Comparison of ENCODE assay signal across 1 fruit fly cellular context in the genomic region with DNA sequence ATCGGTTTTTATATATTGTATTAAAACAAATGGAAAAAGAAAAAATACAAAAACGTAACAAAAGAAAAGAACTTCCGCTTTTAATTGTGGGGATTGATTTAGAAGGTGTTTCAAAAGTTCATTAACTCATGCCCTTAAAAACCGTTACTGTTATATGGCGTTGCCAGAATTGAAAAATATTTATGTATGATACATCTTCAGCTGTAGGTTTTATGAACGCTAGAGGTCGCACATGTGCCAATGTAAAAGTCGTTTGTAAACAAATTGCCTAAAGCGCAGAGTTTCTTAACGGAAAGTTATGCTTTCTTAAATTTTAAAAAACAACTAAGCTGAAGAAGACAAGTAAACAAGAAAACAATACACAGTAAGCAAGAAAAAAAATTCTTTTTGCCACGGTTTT.
A peak's percentile ranks its signal among the peaks of the same experiment; 100 is the strongest.
TF ChIP-seq lines count a peak whose summit lies in the region.

No protein-coding gene starts in this region.

TF ChIP-seq in whole organism, embryonic, 481 proteins besides CTCF, POLR2A, EP300 and RAD21 (continued from another document and continues in another):
- TF ChIP-seq amos (GFP tag; IDR thresholded peaks at IDR 0.05; lab: Robert Waterston, UW; ENCODE audit: partially characterized antibody) = peak; percentile 43
- no peak for TF ChIP-seq CG17802 (tag; optimal IDR thresholded peaks at IDR 0.05; lab: Kevin White, UChicago)
- TF ChIP-seq Dip3 (GFP tag; optimal IDR thresholded peaks at IDR 0.05; lab: Kevin White, UChicago) = no peak
- no peak for TF ChIP-seq eyg (GFP tag; optimal IDR thresholded peaks at IDR 0.05; lab: Kevin White, UChicago)
- no peak for TF ChIP-seq Hr39 (optimal IDR thresholded peaks at IDR 0.05; lab: Kevin White, UChicago)
- no peak for TF ChIP-seq Ravus (GFP tag; IDR thresholded peaks at IDR 0.05; lab: Robert Waterston, UW)
- TF ChIP-seq CG4328 (GFP tag; optimal IDR thresholded peaks at IDR 0.05; lab: Kevin White, UChicago) = no peak
- no peak for TF ChIP-seq CrebB (tag; optimal IDR thresholded peaks at IDR 0.05; lab: Kevin White, UChicago)
- no peak for TF ChIP-seq sr (GFP tag; IDR thresholded peaks at IDR 0.05; lab: Robert Waterston, UW)
- no peak for TF ChIP-seq CG12071 (GFP tag; optimal IDR thresholded peaks at IDR 0.05; lab: Kevin White, UChicago)
- no peak for TF ChIP-seq CG4360 (GFP tag; IDR thresholded peaks at IDR 0.05; lab: Robert Waterston, UW)
- TF ChIP-seq dati (GFP tag; IDR thresholded peaks at IDR 0.05; lab: Robert Waterston, UW) = no peak
- no peak for TF ChIP-seq Nf-YA (GFP tag; IDR thresholded peaks at IDR 0.05; lab: Robert Waterston, UW)
- TF ChIP-seq slbo (GFP tag; IDR thresholded peaks at IDR 0.05; lab: Robert Waterston, UW) = peak; percentile 41; the same call in 1 of the 2 replicates
- no peak for TF ChIP-seq CG12236 (GFP tag; optimal IDR thresholded peaks at IDR 0.05; lab: Kevin White, UChicago)
- TF ChIP-seq CG11504 (tag; optimal IDR thresholded peaks at IDR 0.05; lab: Kevin White, UChicago) = peak; percentile 51
- peak; percentile 1 for TF ChIP-seq Hsf (GFP tag; optimal IDR thresholded peaks at IDR 0.05; lab: Kevin White, UChicago)
- TF ChIP-seq grau (tag; optimal IDR thresholded peaks at IDR 0.05; lab: Kevin White, UChicago) = peak; percentile 15
- TF ChIP-seq Hmx (GFP tag; optimal IDR thresholded peaks at IDR 0.05; lab: Kevin White, UChicago) = no peak
- TF ChIP-seq bigmax (GFP tag; optimal IDR thresholded peaks at IDR 0.05; lab: Kevin White, UChicago) = no peak
- no peak for TF ChIP-seq Stat92E (GFP tag; optimal IDR thresholded peaks at IDR 0.05; lab: Kevin White, UChicago)
- no peak for TF ChIP-seq CG16815 (GFP tag; optimal IDR thresholded peaks at IDR 0.05; lab: Kevin White, UChicago)
- no peak for TF ChIP-seq maf-S (GFP tag; optimal IDR thresholded peaks at IDR 0.05; lab: Kevin White, UChicago)
- no peak for TF ChIP-seq CG3065 (GFP tag; optimal IDR thresholded peaks at IDR 0.05; lab: Kevin White, UChicago)
- TF ChIP-seq CG18619 (GFP tag; optimal IDR thresholded peaks at IDR 0.05; lab: Kevin White, UChicago) = no peak
- peak; percentile 39 for TF ChIP-seq trem (tag; optimal IDR thresholded peaks at IDR 0.05; lab: Kevin White, UChicago)
- no peak for TF ChIP-seq tin (GFP tag; optimal IDR thresholded peaks at IDR 0.05; lab: Kevin White, UChicago)
- no peak for TF ChIP-seq hth (optimal IDR thresholded peaks at IDR 0.05; lab: Kevin White, UChicago)
- no peak for TF ChIP-seq Oli (tag; optimal IDR thresholded peaks at IDR 0.05; lab: Kevin White, UChicago)
- no peak; the same call in 1 of the 2 replicates for TF ChIP-seq CG8765 (GFP tag; IDR thresholded peaks at IDR 0.05; lab: Robert Waterston, UW)
- peak; percentile 56; the same call in 1 of the 2 replicates for TF ChIP-seq vvl (GFP tag; IDR thresholded peaks at IDR 0.05; lab: Robert Waterston, UW)
- no peak for TF ChIP-seq ken (GFP tag; IDR thresholded peaks at IDR 0.05; lab: Robert Waterston, UW)
- no peak for TF ChIP-seq Mes4 (GFP tag; optimal IDR thresholded peaks at IDR 0.05; lab: Kevin White, UChicago)
- TF ChIP-seq CG14441 (GFP tag; IDR thresholded peaks at IDR 0.05; lab: Robert Waterston, UW) = no peak
- TF ChIP-seq salm (tag; optimal IDR thresholded peaks at IDR 0.05; lab: Kevin White, UChicago) = no peak
- peak; percentile 24 for TF ChIP-seq mam (GFP tag; optimal IDR thresholded peaks at IDR 0.05; lab: Kevin White, UChicago)
- TF ChIP-seq gce (GFP tag; IDR thresholded peaks at IDR 0.05; lab: Robert Waterston, UW) = no peak
- peak; percentile 9 for TF ChIP-seq B-H2 (GFP tag; optimal IDR thresholded peaks at IDR 0.05; lab: Kevin White, UChicago)
- TF ChIP-seq disco-r (GFP tag; optimal IDR thresholded peaks at IDR 0.05; lab: Kevin White, UChicago) = no peak
- TF ChIP-seq zfh2 (GFP tag; optimal IDR thresholded peaks at IDR 0.05; lab: Kevin White, UChicago) = no peak
- no peak for TF ChIP-seq CG34376 (GFP tag; optimal IDR thresholded peaks at IDR 0.05; lab: Kevin White, UChicago)
- peak; percentile 4 for TF ChIP-seq Abd-B (GFP tag; optimal IDR thresholded peaks at IDR 0.05; lab: Kevin White, UChicago)
- TF ChIP-seq CG13123 (GFP tag; optimal IDR thresholded peaks at IDR 0.05; lab: Kevin White, UChicago) = no peak
- peak; percentile 21 for TF ChIP-seq zen (tag; optimal IDR thresholded peaks at IDR 0.05; lab: Kevin White, UChicago)
- TF ChIP-seq Xbp1 (GFP tag; optimal IDR thresholded peaks at IDR 0.05; lab: Kevin White, UChicago) = peak; percentile 27
- TF ChIP-seq cwo (GFP tag; optimal IDR thresholded peaks at IDR 0.05; lab: Kevin White, UChicago) = no peak
- no peak for TF ChIP-seq B-H1 (GFP tag; IDR thresholded peaks at IDR 0.05; lab: Robert Waterston, UW)
- peak; percentile 56 for TF ChIP-seq Bgb (GFP tag; IDR thresholded peaks at IDR 0.05; lab: Robert Waterston, UW; ENCODE audit: partially characterized antibody)
- no peak for TF ChIP-seq pan (optimal IDR thresholded peaks at IDR 0.05; lab: Kevin White, UChicago)
- TF ChIP-seq pan (GFP tag; optimal IDR thresholded peaks at IDR 0.05 in 1 of 2, IDR thresholded peaks at IDR 0.05 in 1 of 2) = no peak
- TF ChIP-seq CG15696 (tag; optimal IDR thresholded peaks at IDR 0.05; lab: Kevin White, UChicago) = peak; percentile 28
- no peak for TF ChIP-seq Dref (GFP tag; IDR thresholded peaks at IDR 0.05; lab: Robert Waterston, UW)
- no peak for TF ChIP-seq oc (tag; optimal IDR thresholded peaks at IDR 0.05; lab: Kevin White, UChicago)
- no peak for TF ChIP-seq CG17385 (GFP tag; optimal IDR thresholded peaks at IDR 0.05; lab: Kevin White, UChicago)
- peak; percentile 57 for TF ChIP-seq CoRest (tag; optimal IDR thresholded peaks at IDR 0.05; lab: Kevin White, UChicago)
- TF ChIP-seq CG14965 (GFP tag; optimal IDR thresholded peaks at IDR 0.05; lab: Kevin White, UChicago; ENCODE audit: borderline replicate concordance) = no peak
- peak; percentile 60 for TF ChIP-seq CG3847 (GFP tag; IDR thresholded peaks at IDR 0.05; lab: Robert Waterston, UW)
- TF ChIP-seq pfk (GFP tag; optimal IDR thresholded peaks at IDR 0.05; lab: Kevin White, UChicago) = no peak
- peak; percentile 22 for TF ChIP-seq CG10267 (tag; optimal IDR thresholded peaks at IDR 0.05; lab: Kevin White, UChicago)
- no peak for TF ChIP-seq CG4617 (GFP tag; optimal IDR thresholded peaks at IDR 0.05; lab: Kevin White, UChicago; ENCODE audit: borderline replicate concordance)
- TF ChIP-seq Chrac-16 (GFP tag; optimal IDR thresholded peaks at IDR 0.05; lab: Kevin White, UChicago) = no peak
- TF ChIP-seq CG14014 (GFP tag; IDR thresholded peaks at IDR 0.05; lab: Robert Waterston, UW) = no peak
- no peak for TF ChIP-seq fd96Cb (tag; optimal IDR thresholded peaks at IDR 0.05; lab: Kevin White, UChicago)
- no peak for TF ChIP-seq bcd (GFP tag; optimal IDR thresholded peaks at IDR 0.05; lab: Kevin White, UChicago)
- TF ChIP-seq lmd (GFP tag; IDR thresholded peaks at IDR 0.05; lab: Robert Waterston, UW) = no peak
- TF ChIP-seq Pdp1 (GFP tag; optimal IDR thresholded peaks at IDR 0.05; lab: Kevin White, UChicago) = peak in 1 of 2 experiments; percentile 25
- no peak for TF ChIP-seq vfl (GFP tag; optimal IDR thresholded peaks at IDR 0.05; lab: Kevin White, UChicago)
- no peak for TF ChIP-seq jumu (GFP tag; optimal IDR thresholded peaks at IDR 0.05; lab: Kevin White, UChicago)
- no peak for TF ChIP-seq pum (GFP tag; optimal IDR thresholded peaks at IDR 0.05; lab: Kevin White, UChicago)
- TF ChIP-seq rib (GFP tag; IDR thresholded peaks at IDR 0.05; lab: Robert Waterston, UW) = no peak
- TF ChIP-seq Dad (GFP tag; optimal IDR thresholded peaks at IDR 0.05; lab: Kevin White, UChicago) = no peak
- no peak for TF ChIP-seq CG14050 (GFP tag; IDR thresholded peaks at IDR 0.05; lab: Robert Waterston, UW)
- no peak for TF ChIP-seq ttk (GFP tag; IDR thresholded peaks at IDR 0.05; lab: Robert Waterston, UW)
- TF ChIP-seq Neu2 (GFP tag; optimal IDR thresholded peaks at IDR 0.05; lab: Kevin White, UChicago; ENCODE audit: borderline replicate concordance) = no peak
- TF ChIP-seq dimm (GFP tag; IDR thresholded peaks at IDR 0.05; lab: Robert Waterston, UW) = no peak
- TF ChIP-seq chif (GFP tag; optimal IDR thresholded peaks at IDR 0.05; lab: Kevin White, UChicago) = no peak
- no peak for TF ChIP-seq CG10565 (GFP tag; optimal IDR thresholded peaks at IDR 0.05; lab: Kevin White, UChicago)
- TF ChIP-seq Xrp1 (GFP tag; IDR thresholded peaks at IDR 0.05; lab: Robert Waterston, UW) = no peak
- TF ChIP-seq D19A (tag; optimal IDR thresholded peaks at IDR 0.05; lab: Kevin White, UChicago) = peak; percentile 26
- TF ChIP-seq br (optimal IDR thresholded peaks at IDR 0.05; lab: Kevin White, UChicago) = no peak
- TF ChIP-seq Myb (GFP tag; optimal IDR thresholded peaks at IDR 0.05; lab: Kevin White, UChicago) = peak; percentile 99
- no peak for TF ChIP-seq PHDP (tag; optimal IDR thresholded peaks at IDR 0.05; lab: Kevin White, UChicago)
- TF ChIP-seq CG1603 (tag; optimal IDR thresholded peaks at IDR 0.05; lab: Kevin White, UChicago) = peak; percentile 27
- no peak for TF ChIP-seq Hand (GFP tag; optimal IDR thresholded peaks at IDR 0.05; lab: Kevin White, UChicago)
- no peak for TF ChIP-seq CG11695 (GFP tag; IDR thresholded peaks at IDR 0.05; lab: Robert Waterston, UW)
- no peak for TF ChIP-seq CG16863 (GFP tag; optimal IDR thresholded peaks at IDR 0.05; lab: Kevin White, UChicago)
- TF ChIP-seq CG3281 (GFP tag; optimal IDR thresholded peaks at IDR 0.05; lab: Kevin White, UChicago) = no peak
- no peak for TF ChIP-seq bsh (GFP tag; optimal IDR thresholded peaks at IDR 0.05; lab: Kevin White, UChicago)
- no peak for TF ChIP-seq CG7357 (GFP tag; IDR thresholded peaks at IDR 0.05; lab: Robert Waterston, UW)
- TF ChIP-seq ssp (GFP tag; IDR thresholded peaks at IDR 0.05; lab: Robert Waterston, UW) = no peak
- no peak for TF ChIP-seq vnd (GFP tag; IDR thresholded peaks at IDR 0.05; lab: Robert Waterston, UW; ENCODE audit: partially characterized antibody)
- no peak for TF ChIP-seq lbe (GFP tag; optimal IDR thresholded peaks at IDR 0.05; lab: Kevin White, UChicago)
- TF ChIP-seq CG13424 (tag; optimal IDR thresholded peaks at IDR 0.05; lab: Kevin White, UChicago) = peak; percentile 9
- TF ChIP-seq BtbVII (GFP tag; optimal IDR thresholded peaks at IDR 0.05; lab: Kevin White, UChicago) = no peak
- no peak; the same call in 1 of the 2 replicates for TF ChIP-seq CG14667 (GFP tag; IDR thresholded peaks at IDR 0.05; lab: Robert Waterston, UW)
- TF ChIP-seq fu2 (GFP tag; optimal IDR thresholded peaks at IDR 0.05; lab: Kevin White, UChicago) = no peak
- TF ChIP-seq ato (GFP tag; IDR thresholded peaks at IDR 0.05; lab: Robert Waterston, UW; ENCODE audit: partially characterized antibody) = no peak
- TF ChIP-seq tio (GFP tag; optimal IDR thresholded peaks at IDR 0.05; lab: Kevin White, UChicago) = no peak
- TF ChIP-seq CkIIα-i1 (GFP tag; IDR thresholded peaks at IDR 0.05; lab: Robert Waterston, UW) = no peak
- TF ChIP-seq toy (GFP tag; IDR thresholded peaks at IDR 0.05; lab: Robert Waterston, UW) = no peak
- TF ChIP-seq lola (GFP tag; optimal IDR thresholded peaks at IDR 0.05; lab: Kevin White, UChicago) = no peak
- TF ChIP-seq CG6854 (GFP tag; optimal IDR thresholded peaks at IDR 0.05; lab: Kevin White, UChicago) = no peak
- no peak for TF ChIP-seq CG11093 (GFP tag; IDR thresholded peaks at IDR 0.05; lab: Robert Waterston, UW)
- no peak for TF ChIP-seq otp (GFP tag; IDR thresholded peaks at IDR 0.05; lab: Robert Waterston, UW)
- TF ChIP-seq ci (GFP tag; IDR thresholded peaks at IDR 0.05; lab: Robert Waterston, UW) = 0 out of 3 replicates have a peak, but pooled peaks have one; percentile 41
- TF ChIP-seq row (GFP tag; IDR thresholded peaks at IDR 0.05; lab: Robert Waterston, UW) = no peak
- no peak for TF ChIP-seq CG4282 (GFP tag; optimal IDR thresholded peaks at IDR 0.05; lab: Kevin White, UChicago)
- TF ChIP-seq MESR4 (GFP tag; optimal IDR thresholded peaks at IDR 0.05; lab: Kevin White, UChicago) = no peak
- no peak for TF ChIP-seq zen2 (GFP tag; IDR thresholded peaks at IDR 0.05; lab: Robert Waterston, UW; ENCODE audit: partially characterized antibody)
- TF ChIP-seq crol (GFP tag; IDR thresholded peaks at IDR 0.05; lab: Robert Waterston, UW) = no peak
- no peak for TF ChIP-seq twi (tag; optimal IDR thresholded peaks at IDR 0.05; lab: Kevin White, UChicago)
- TF ChIP-seq kah (GFP tag; optimal IDR thresholded peaks at IDR 0.05; lab: Kevin White, UChicago) = no peak
- no peak for TF ChIP-seq gro (GFP tag; optimal IDR thresholded peaks at IDR 0.05; lab: Kevin White, UChicago)
- no peak for TF ChIP-seq Scr (GFP tag; IDR thresholded peaks at IDR 0.05; lab: Robert Waterston, UW; ENCODE audit: partially characterized antibody)
- no peak for TF ChIP-seq Mrtf (GFP tag; IDR thresholded peaks at IDR 0.05; lab: Robert Waterston, UW)
- TF ChIP-seq slou (GFP tag; optimal IDR thresholded peaks at IDR 0.05; lab: Kevin White, UChicago) = no peak
- no peak for TF ChIP-seq CG8359 (GFP tag; optimal IDR thresholded peaks at IDR 0.05; lab: Kevin White, UChicago; ENCODE audit: borderline replicate concordance)
- no peak for TF ChIP-seq nerfin-2 (GFP tag; IDR thresholded peaks at IDR 0.05; lab: Robert Waterston, UW; ENCODE audit: partially characterized antibody)
- TF ChIP-seq CG9932 (GFP tag; IDR thresholded peaks at IDR 0.05; lab: Robert Waterston, UW) = peak; percentile 48
- TF ChIP-seq Poxn (GFP tag; IDR thresholded peaks at IDR 0.05; lab: Robert Waterston, UW) = no peak
- TF ChIP-seq Bdp1 (GFP tag; optimal IDR thresholded peaks at IDR 0.05; lab: Kevin White, UChicago) = peak; percentile 54
- TF ChIP-seq CG10366 (GFP tag; IDR thresholded peaks at IDR 0.05; lab: Robert Waterston, UW) = no peak
- peak; percentile 75 for TF ChIP-seq CG15073 (GFP tag; optimal IDR thresholded peaks at IDR 0.05; lab: Kevin White, UChicago)
- no peak for TF ChIP-seq CG5953 (GFP tag; IDR thresholded peaks at IDR 0.05; lab: Robert Waterston, UW)
- no peak; the same call in 1 of the 2 replicates for TF ChIP-seq NFAT (GFP tag; IDR thresholded peaks at IDR 0.05; lab: Robert Waterston, UW)
- no peak for TF ChIP-seq Spps (tag; optimal IDR thresholded peaks at IDR 0.05; lab: Kevin White, UChicago)
- no peak for TF ChIP-seq CG15269 (tag; optimal IDR thresholded peaks at IDR 0.05; lab: Kevin White, UChicago)
- peak; percentile 48 for TF ChIP-seq CG17912 (GFP tag; optimal IDR thresholded peaks at IDR 0.05; lab: Kevin White, UChicago)
- no peak for TF ChIP-seq crc (GFP tag; optimal IDR thresholded peaks at IDR 0.05; lab: Kevin White, UChicago)
- no peak for TF ChIP-seq chinmo (GFP tag; IDR thresholded peaks at IDR 0.05; lab: Robert Waterston, UW; ENCODE audit: partially characterized antibody)
- no peak for TF ChIP-seq CG7786 (GFP tag; optimal IDR thresholded peaks at IDR 0.05; lab: Kevin White, UChicago)
- no peak for TF ChIP-seq CG31224 (GFP tag; IDR thresholded peaks at IDR 0.05; lab: Robert Waterston, UW)
